Fruit fly (Drosophila melanogaster) whole organism, embryonic: ENCODE data around the gene foxo.

Source experiments
- BEAF-32 ChIP-seq: fragments of 200-800 bp; sonication (Bioruptor generic); optimal IDR thresholded peaks from 3 replicates; lab custom pipeline; 2017; ENCODE audit warnings: missing biosample characterization, missing genetic modification characterization, mild to moderate bottlenecking, moderate library complexity, missing genetic modification reagents
- Bteb2 ChIP-seq: fragments of 200-800 bp; sonication (Bioruptor generic); optimal IDR thresholded peaks from 2 replicates; lab custom pipeline; 2016; ENCODE audit warnings: missing biosample characterization, missing genetic modification characterization
- CG10147 ChIP-seq: fragments of 200-800 bp; sonication (Bioruptor generic); optimal IDR thresholded peaks from 2 replicates; lab custom pipeline; 2019; ENCODE audit warnings: missing biosample characterization, mild to moderate bottlenecking, missing genetic modification characterization, moderate library complexity
- CG10462 ChIP-seq: fragments of 200-800 bp; sonication (Bioruptor generic); optimal IDR thresholded peaks from 2 replicates; lab custom pipeline; 2016; ENCODE audit warnings: missing biosample characterization, missing genetic modification characterization
- CG10565 ChIP-seq: fragments of 200-800 bp; sonication (Bioruptor generic); optimal IDR thresholded peaks from 3 replicates; lab custom pipeline; 2016; ENCODE audit warnings: missing biosample characterization, mild to moderate bottlenecking, missing genetic modification characterization
- CG12942 ChIP-seq: fragments of 200-800 bp; sonication (Bioruptor generic); optimal IDR thresholded peaks from 3 replicates; lab custom pipeline; 2016; ENCODE audit warnings: missing biosample characterization, missing genetic modification characterization
- CG13296 ChIP-seq: fragments of 200-800 bp; sonication (Bioruptor generic); optimal IDR thresholded peaks from 3 replicates; lab custom pipeline; 2018; ENCODE audit warnings: missing biosample characterization, mild to moderate bottlenecking, missing genetic modification characterization
- CG14050 ChIP-seq: fragments of 200-800 bp; sonication (Bioruptor generic); IDR thresholded peaks from 3 replicates; pipeline ENCODE4 v1.3.6; 2022; ENCODE audit warnings: missing biosample characterization, missing genetic modification characterization
- CG14965 ChIP-seq: fragments of 200-800 bp; sonication (Bioruptor generic); optimal IDR thresholded peaks from 2 replicates; lab custom pipeline; 2016; ENCODE audit warnings: missing biosample characterization, missing genetic modification characterization, borderline replicate concordance
- CG17359 ChIP-seq: fragments of 200-800 bp; sonication (Bioruptor generic); optimal IDR thresholded peaks from 3 replicates; lab custom pipeline; 2018; ENCODE audit warnings: missing biosample characterization, mild to moderate bottlenecking, missing genetic modification characterization, moderate library complexity
- CG17912 ChIP-seq: fragments of 200-800 bp; sonication (Bioruptor generic); optimal IDR thresholded peaks from 2 replicates; lab custom pipeline; 2018; ENCODE audit warnings: missing biosample characterization, mild to moderate bottlenecking, missing genetic modification characterization
- CG18764 ChIP-seq: fragments of 200-800 bp; sonication (Bioruptor generic); optimal IDR thresholded peaks from 3 replicates; lab custom pipeline; 2016; ENCODE audit warnings: missing biosample characterization, missing genetic modification characterization
- CG2199 ChIP-seq: fragments of 200-800 bp; sonication (Bioruptor generic); IDR thresholded peaks from 3 replicates; pipeline ENCODE4 v1.3.6; 2022; ENCODE audit warnings: missing biosample characterization, missing genetic modification characterization
- CG2712 ChIP-seq: fragments of 200-800 bp; optimal IDR thresholded peaks from 3 replicates; lab custom pipeline; 2019; ENCODE audit warnings: missing biosample characterization, mild to moderate bottlenecking, missing genetic modification characterization, moderate library complexity
- CG30020 ChIP-seq: fragments of 200-800 bp; optimal IDR thresholded peaks from 2 replicates; lab custom pipeline; 2019; ENCODE audit warnings: missing biosample characterization, mild to moderate bottlenecking, missing genetic modification characterization, moderate library complexity
- CG30403 ChIP-seq: fragments of 200-800 bp; sonication (Bioruptor generic); optimal IDR thresholded peaks from 3 replicates; lab custom pipeline; 2016; ENCODE audit warnings: missing biosample characterization, missing genetic modification characterization
- CG34422 ChIP-seq: fragments of 200-800 bp; sonication (Bioruptor generic); IDR thresholded peaks from 3 replicates; pipeline ENCODE4 v1.3.6; 2022; ENCODE audit warnings: missing biosample characterization, missing genetic modification characterization
- CG3726 ChIP-seq: fragments of 200-800 bp; sonication (Bioruptor generic); IDR thresholded peaks from 3 replicates; pipeline ENCODE4, ENCODE4 v1.3.6; 2022; ENCODE audit warnings: missing biosample characterization, missing genetic modification characterization
- CG4404 ChIP-seq: fragments of 200-800 bp; sonication (Bioruptor generic); IDR thresholded peaks from 2 replicates; pipeline ENCODE4 v1.3.6; 2022; ENCODE audit warnings: missing biosample characterization, missing genetic modification characterization
- CG6254 ChIP-seq: fragments of 200-800 bp; sonication (Bioruptor generic); optimal IDR thresholded peaks from 3 replicates; lab custom pipeline; 2017; ENCODE audit warnings: mild to moderate bottlenecking, missing biosample characterization, missing genetic modification reagents, missing genetic modification characterization
- CG7987 ChIP-seq: fragments of 200-800 bp; sonication (Bioruptor generic); optimal IDR thresholded peaks from 2 replicates; lab custom pipeline; 2018; ENCODE audit warnings: missing biosample characterization, mild to moderate bottlenecking, missing genetic modification characterization, moderate library complexity
- CG9215 ChIP-seq: fragments of 200-800 bp; sonication (Bioruptor generic); IDR thresholded peaks from 2 replicates; pipeline ENCODE4 v1.3.6; 2022; ENCODE audit warnings: missing biosample characterization, missing genetic modification characterization
- CG9876 ChIP-seq: fragments of 200-800 bp; sonication (Bioruptor generic); optimal IDR thresholded peaks from 2 replicates; lab custom pipeline; 2016; ENCODE audit warnings: missing biosample characterization, missing genetic modification characterization
- Dbx ChIP-seq: fragments of 200-800 bp; sonication (Bioruptor generic); IDR thresholded peaks from 3 replicates; pipeline ENCODE4 v1.3.6; 2022; ENCODE audit warnings: missing biosample characterization, missing genetic modification characterization
- Dip3 ChIP-seq: fragments of 200-800 bp; sonication (Bioruptor generic); optimal IDR thresholded peaks from 3 replicates; lab custom pipeline; 2016; ENCODE audit warnings: missing biosample characterization, missing genetic modification characterization
- Dref ChIP-seq: fragments of 200-800 bp; sonication (Bioruptor generic); IDR thresholded peaks from 2 replicates; pipeline ENCODE4 v1.3.6; 2022; ENCODE audit warnings: missing biosample characterization, missing genetic modification characterization
- Fer2 ChIP-seq: fragments of 200-800 bp; sonication (Bioruptor generic); optimal IDR thresholded peaks from 2 replicates; lab custom pipeline; 2018; ENCODE audit warnings: missing biosample characterization, mild to moderate bottlenecking, missing genetic modification characterization, moderate library complexity
- GATAe ChIP-seq: fragments of 200-800 bp; sonication (Bioruptor generic); conservative IDR thresholded peaks from 2 replicates; pipeline ENCODE4 v1.3.6; 2022; ENCODE audit warnings: missing biosample characterization, missing genetic modification characterization
- Hr3 ChIP-seq: fragments of 200-800 bp; sonication (Bioruptor generic); optimal IDR thresholded peaks from 3 replicates; lab custom pipeline; 2016; ENCODE audit warnings: missing biosample characterization, missing genetic modification characterization
- Stat92E ChIP-seq, 3 experiments: fragments of >200 bp in 2 of 3; fragments of 200-800 bp in 1 of 3; sonication (Bioruptor generic) in 1 of 3; optimal IDR thresholded peaks; 2 replicates each; lab custom pipeline; 2017 to 2019; ENCODE audit warnings: missing biosample characterization in 3 of 3, missing genetic modification characterization in 3 of 3, mild to moderate bottlenecking in 1 of 3, moderate library complexity in 1 of 3
- ap ChIP-seq: fragments of 200-800 bp; sonication (Bioruptor generic); IDR thresholded peaks from 2 replicates; pipeline ENCODE4 v1.3.6; 2022; ENCODE audit warnings: missing biosample characterization, missing genetic modification characterization
- caup ChIP-seq: fragments of 200-800 bp; sonication (Bioruptor generic); optimal IDR thresholded peaks from 3 replicates; lab custom pipeline; 2017; ENCODE audit warnings: missing biosample characterization, mild to moderate bottlenecking, missing genetic modification characterization, moderate library complexity; ENCODE audit not compliant: severe bottlenecking
- chinmo ChIP-seq: fragments of 200-800 bp; sonication (Bioruptor generic); IDR thresholded peaks from 4 replicates; pipeline ENCODE4 v1.3.6; 2022; ENCODE audit warnings: missing biosample characterization, missing genetic modification characterization; ENCODE audit not compliant: partially characterized antibody
- ewg ChIP-seq: fragments of 200-800 bp; sonication (Bioruptor generic); optimal IDR thresholded peaks from 3 replicates; lab custom pipeline; 2017; ENCODE audit warnings: mild to moderate bottlenecking, missing biosample characterization, missing genetic modification reagents, missing genetic modification characterization
- hth ChIP-seq: fragments of >200 bp; optimal IDR thresholded peaks from 2 replicates; lab custom pipeline; 2017; ENCODE audit warnings: inconsistent platforms
- kni ChIP-seq: fragments of 200-800 bp; sonication (Bioruptor generic); optimal IDR thresholded peaks from 3 replicates; lab custom pipeline; 2017; ENCODE audit warnings: mild to moderate bottlenecking, missing biosample characterization, missing genetic modification reagents, missing genetic modification characterization
- knrl ChIP-seq: fragments of 200-800 bp; sonication (Bioruptor generic); IDR thresholded peaks from 3 replicates; pipeline ENCODE4 v1.3.6; 2022; ENCODE audit warnings: missing biosample characterization, missing genetic modification characterization; ENCODE audit not compliant: partially characterized antibody
- oc ChIP-seq: fragments of 200-800 bp; sonication (Bioruptor generic); optimal IDR thresholded peaks from 2 replicates; lab custom pipeline; 2018; ENCODE audit warnings: missing biosample characterization, mild to moderate bottlenecking, missing genetic modification characterization, moderate library complexity
- pho ChIP-seq: fragments of 200-800 bp; sonication (Bioruptor generic); optimal IDR thresholded peaks from 2 replicates; lab custom pipeline; 2016; ENCODE audit warnings: missing biosample characterization, missing genetic modification characterization
- pnt ChIP-seq: fragments of 200-800 bp; sonication (Bioruptor generic); optimal IDR thresholded peaks from 3 replicates; lab custom pipeline; 2016; ENCODE audit warnings: missing biosample characterization, missing genetic modification characterization
- ranshi ChIP-seq: fragments of 200-800 bp; sonication (Bioruptor generic); IDR thresholded peaks from 2 replicates; pipeline ENCODE4 v1.3.6; 2022; ENCODE audit warnings: missing biosample characterization, missing genetic modification characterization
- rib ChIP-seq: fragments of 200-800 bp; sonication (Bioruptor generic); IDR thresholded peaks from 2 replicates; pipeline ENCODE4 v1.3.6; 2022; ENCODE audit warnings: missing biosample characterization, missing genetic modification characterization
- sim ChIP-seq: fragments of 200-800 bp; sonication (Bioruptor generic); IDR thresholded peaks from 2 replicates; pipeline ENCODE4 v1.3.6; 2022; ENCODE audit warnings: missing biosample characterization, missing genetic modification characterization
- slp2 ChIP-seq: fragments of 200-800 bp; sonication (Bioruptor generic); optimal IDR thresholded peaks from 2 replicates; lab custom pipeline; 2016; ENCODE audit warnings: missing biosample characterization, missing genetic modification characterization
- sug ChIP-seq: fragments of 200-800 bp; optimal IDR thresholded peaks from 2 replicates; lab custom pipeline; 2019; ENCODE audit warnings: missing biosample characterization, mild to moderate bottlenecking, missing genetic modification characterization, moderate library complexity
- trh ChIP-seq: fragments of 200-800 bp; sonication (Bioruptor generic); optimal IDR thresholded peaks from 2 replicates; lab custom pipeline; 2016; ENCODE audit warnings: missing biosample characterization, missing genetic modification characterization
- tup ChIP-seq: fragments of 200-800 bp; sonication (Bioruptor generic); optimal IDR thresholded peaks from 2 replicates; lab custom pipeline; 2016; ENCODE audit warnings: missing biosample characterization, mild to moderate bottlenecking, missing genetic modification characterization, moderate library complexity
- usp ChIP-seq: fragments of >200 bp; optimal IDR thresholded peaks from 2 replicates; lab custom pipeline; 2017; ENCODE audit warnings: missing biosample characterization, missing genetic modification characterization
- vfl ChIP-seq: fragments of 200-800 bp; sonication (Bioruptor generic); optimal IDR thresholded peaks from 2 replicates; lab custom pipeline; 2016; ENCODE audit warnings: missing biosample characterization, missing genetic modification characterization

foxo gene

DNA sequence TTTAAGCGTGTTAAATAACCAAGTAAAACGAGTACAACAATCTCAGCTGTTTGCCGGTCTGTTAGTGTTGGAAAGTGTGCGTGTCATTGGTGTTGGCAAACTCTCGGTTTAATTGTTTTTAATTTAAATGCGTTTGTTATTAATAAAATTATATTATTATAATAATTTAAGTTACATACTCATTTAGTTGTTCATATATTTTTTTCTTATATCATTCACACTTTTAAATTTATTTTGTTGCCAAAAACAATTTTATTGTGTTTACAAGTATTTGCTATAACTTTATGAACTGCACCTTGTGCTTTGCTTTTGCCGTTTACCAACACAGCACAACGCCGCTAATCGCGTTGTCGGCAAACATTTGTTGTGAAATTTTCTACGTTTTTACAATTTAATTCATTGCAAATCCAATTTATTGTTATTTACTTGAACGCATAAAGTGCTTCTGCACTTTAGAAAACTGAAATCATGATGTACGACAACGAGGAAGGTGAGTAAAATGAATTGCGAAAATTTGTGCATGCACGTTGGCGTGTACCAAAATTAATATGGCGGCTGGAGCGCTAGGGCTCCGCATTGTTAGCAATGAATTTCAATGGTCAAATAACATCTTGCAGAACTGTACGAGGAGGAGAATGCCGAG lies 68.9 kb downstream of the foxo start, which contains the start of the genes 140up and Polr2B:
Gene 140up (minus strand): TSS at position 70 of the 643 bp plus-strand sequence.
Gene Polr2B (plus strand): TSS at position 313 of the 643 bp plus-strand sequence.
- TF ChIP-seq CG18764 (GFP tag; lab: Kevin White, UChicago) (peak; percentile 91), chinmo (GFP tag; lab: Robert Waterston, UW) (no peak), CG2199 (GFP tag; lab: Robert Waterston, UW) (no peak), BEAF-32 (GFP tag; lab: Kevin White, UChicago) (peak; percentile 27), Dip3 (GFP tag; lab: Kevin White, UChicago) (peak; percentile 83), pho (GFP tag; lab: Kevin White, UChicago) (peak; percentile 80), CG10462 (GFP tag; lab: Kevin White, UChicago) (peak; percentile 90), sim (GFP tag; lab: Robert Waterston, UW) (0 out of 2 replicates have a peak, but pooled peaks have one; percentile 27), CG30403 (peak; percentile 97), GATAe (peak; percentile 83), CG30020 (tag; lab: Kevin White, UChicago) (peak; percentile 81), CG9876 (GFP tag; lab: Kevin White, UChicago) (peak; percentile 55), oc (tag; lab: Kevin White, UChicago) (peak; percentile 89), CG34422 (GFP tag; lab: Robert Waterston, UW) (peak; percentile 97), sug (tag; lab: Kevin White, UChicago) (peak; percentile 93), Fer2 (peak; percentile 92), CG10147 (GFP tag; lab: Kevin White, UChicago) (peak; percentile 88), CG6254 (peak; percentile 76), CG3726 (GFP tag; lab: Robert Waterston, UW) (peak; percentile 67; the same call in 2 of the 3 replicates), CG14965 (no peak), slp2 (GFP tag; lab: Kevin White, UChicago) (peak; percentile 29), hth (lab: Kevin White, UChicago) (no peak), CG14050 (peak; percentile 90), kni (GFP tag; lab: Kevin White, UChicago) (peak; percentile 47), ap (GFP tag; lab: Robert Waterston, UW) (peak; percentile 89), knrl (no peak; the same call in 2 of the 3 replicates), CG10565 (GFP tag; lab: Kevin White, UChicago) (peak; percentile 56), tup (peak; percentile 78), Bteb2 (peak; percentile 52), CG12942 (GFP tag; lab: Kevin White, UChicago) (peak; percentile 94), CG13296 (GFP tag; lab: Kevin White, UChicago) (peak; percentile 89), CG7987 (GFP tag; lab: Kevin White, UChicago) (peak; percentile 73), trh (GFP tag; lab: Kevin White, UChicago) (peak; percentile 84), CG9215 (peak; percentile 94), ewg (GFP tag; lab: Kevin White, UChicago) (peak; percentile 81), Dref (GFP tag; lab: Robert Waterston, UW) (peak; percentile 31; the same call in 1 of the 2 replicates), rib (peak; percentile 92), CG17359 (tag; lab: Kevin White, UChicago) (peak; percentile 93), ranshi (GFP tag; lab: Robert Waterston, UW) (peak; percentile 95), CG2712 (peak; percentile 96), caup (peak; percentile 92), CG4404 (GFP tag; lab: Robert Waterston, UW) (peak; percentile 91), Dbx (GFP tag; lab: Robert Waterston, UW) (peak; percentile 97), CG17912 (GFP tag; lab: Kevin White, UChicago) (peak; percentile 74), pnt (GFP tag; lab: Kevin White, UChicago) (peak; percentile 81), vfl (GFP tag; lab: Kevin White, UChicago) (peak; percentile 78), Hr3 (GFP tag; lab: Kevin White, UChicago) (peak; percentile 97), Stat92E (GFP tag; optimal IDR thresholded peaks at IDR 0.05; lab: Kevin White, UChicago) (no peak), usp (no peak)
